Worm (Caenorhabditis elegans) whole organism, L4/young adult: Measurements from ENCODE around the gene byn-1.

ENCODE experiments used
- W03F9.2 ChIP-seq: fragments of 150-350 bp; optimal IDR thresholded peaks from 2 replicates; lab custom pipeline; 2014; ENCODE audit warnings: missing biosample characterization, missing genetic modification characterization
- dao-5 ChIP-seq: sonication (generic microtip); optimal IDR thresholded peaks from 2 replicates; lab custom pipeline; 2016; ENCODE audit warnings: missing genotype, missing genetic modification characterization, moderate library complexity, missing compliant biosample characterization
- him-1 ChIP-seq: sonication (generic microtip); optimal IDR thresholded peaks from 2 replicates; lab custom pipeline; 2016; ENCODE audit warnings: missing genotype, missing genetic modification reagents, missing genetic modification characterization, missing compliant biosample characterization

Gene byn-1

ce11 chrIII:6931896-6932295 is at the start of gene byn-1:
Gene byn-1, plus strand, starts transcription at chrIII:6932001.
- TF ChIP-seq W03F9.2 (tag; lab: Kevin White, UChicago) (no peak), dao-5 (tag; lab: Kevin White, UChicago) (no peak), him-1 (no peak)

DNA sequence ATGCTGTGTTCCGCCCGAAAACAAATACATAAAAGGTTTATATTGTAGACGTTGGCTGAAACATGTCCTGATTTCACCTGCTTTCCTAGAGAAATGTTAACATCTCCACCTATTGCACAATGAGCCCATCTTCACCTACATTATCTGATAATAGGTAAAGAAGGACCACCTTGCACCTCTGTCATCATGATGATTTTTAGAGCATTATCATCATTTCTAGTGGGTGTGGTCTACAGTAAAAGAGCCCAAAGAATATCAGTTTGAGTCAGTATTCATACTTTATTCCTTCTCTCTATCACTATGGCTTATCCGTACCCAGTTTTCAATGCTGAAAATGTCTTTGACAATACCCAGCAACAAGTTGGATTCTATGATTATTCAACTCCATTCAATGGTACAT is 47.6 kb upstream of the byn-1 start, which contains the start of gene med-2:
med-2 (plus strand) TSS at position 301 of the 400 bp plus-strand sequence.
- TF ChIP-seq dao-5 (tag; lab: Kevin White, UChicago) (no peak), him-1 (no peak), W03F9.2 (tag; lab: Kevin White, UChicago) (no peak)

DNA sequence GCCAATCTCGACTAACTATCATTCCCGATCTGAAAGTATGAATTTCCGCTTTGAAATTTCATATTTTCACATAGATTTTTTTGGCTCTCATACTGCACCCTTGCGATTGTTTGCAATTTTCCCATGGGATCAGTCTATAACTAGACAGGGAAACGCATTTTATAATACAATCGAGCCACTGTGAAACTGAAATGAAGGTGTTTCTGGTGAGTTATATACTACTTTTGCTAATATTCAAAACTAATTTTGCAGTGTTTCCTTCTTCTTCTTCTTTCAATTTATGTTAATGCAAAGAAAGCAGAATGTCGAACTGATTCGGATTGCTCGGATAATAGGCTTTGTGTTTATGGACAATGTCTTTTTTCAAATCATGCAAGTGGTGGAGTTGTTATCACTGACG is 45.9 kb upstream of the byn-1 start:
- TF ChIP-seq him-1, result no peak

ce11 chrIII:6887574-6887973 is 44.2 kb upstream of the byn-1 start:
- TF ChIP-seq him-1 (peak; percentile 51), W03F9.2 (tag; lab: Kevin White, UChicago) (peak; percentile 61), dao-5 (tag; lab: Kevin White, UChicago) (peak; percentile 53)

- TF ChIP-seq W03F9.2 (tag; lab: Kevin White, UChicago) (no peak), him-1 (no peak), dao-5 (tag; lab: Kevin White, UChicago) (peak; percentile 79)
Observed at ce11 chrIII:6888497-6888896, 43.3 kb upstream of the byn-1 start.

ce11 chrIII:6888999-6889824 is 42.6 kb upstream of the byn-1 start, which contains the start of the genes brd-1 and K04C2.2:
Gene brd-1, minus strand, starts transcription at chrIII:6889504.
Gene K04C2.2, plus strand, starts transcription at chrIII:6889774.
- TF ChIP-seq dao-5 (tag; lab: Kevin White, UChicago), result no peak
- TF ChIP-seq him-1, result no peak
- TF ChIP-seq W03F9.2 (tag; lab: Kevin White, UChicago), result no peak

- TF ChIP-seq dao-5 (tag; lab: Kevin White, UChicago) (no peak), W03F9.2 (tag; lab: Kevin White, UChicago) (no peak), him-1 (no peak)
Observed at ce11 chrIII:6891560-6891959, 40.2 kb upstream of the byn-1 start, which contains the start of gene K04C2.5. Gene K04C2.5, minus strand, starts transcription at chrIII:6891660.

ce11 chrIII:6895166-6895565 is 36.6 kb upstream of the byn-1 start:
- TF ChIP-seq dao-5 (tag; lab: Kevin White, UChicago) (no peak), him-1 (no peak), W03F9.2 (tag; lab: Kevin White, UChicago) (peak; percentile 2)

DNA sequence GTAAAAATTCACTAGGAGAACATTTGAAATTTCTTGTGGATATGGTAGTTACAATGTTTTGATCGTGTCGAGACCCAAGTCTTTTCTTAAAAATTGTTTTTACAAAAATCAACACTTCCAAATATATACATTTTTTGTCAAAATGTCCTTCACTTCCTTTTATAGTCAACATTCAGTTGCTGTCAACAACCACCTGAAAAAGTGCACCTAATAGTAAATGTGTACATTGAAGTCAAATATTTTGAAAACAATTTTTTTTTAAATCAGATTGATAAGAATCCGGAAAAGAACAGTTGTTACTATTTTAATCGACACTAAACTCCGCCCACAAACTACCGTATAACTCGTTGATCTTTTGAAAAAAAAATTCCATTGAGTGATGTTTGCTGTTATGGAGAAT is 36.1 kb upstream of the byn-1 start:
- TF ChIP-seq W03F9.2 (tag; lab: Kevin White, UChicago), result no peak
- TF ChIP-seq him-1, result no peak
- no peak for TF ChIP-seq dao-5 (tag; lab: Kevin White, UChicago)

DNA sequence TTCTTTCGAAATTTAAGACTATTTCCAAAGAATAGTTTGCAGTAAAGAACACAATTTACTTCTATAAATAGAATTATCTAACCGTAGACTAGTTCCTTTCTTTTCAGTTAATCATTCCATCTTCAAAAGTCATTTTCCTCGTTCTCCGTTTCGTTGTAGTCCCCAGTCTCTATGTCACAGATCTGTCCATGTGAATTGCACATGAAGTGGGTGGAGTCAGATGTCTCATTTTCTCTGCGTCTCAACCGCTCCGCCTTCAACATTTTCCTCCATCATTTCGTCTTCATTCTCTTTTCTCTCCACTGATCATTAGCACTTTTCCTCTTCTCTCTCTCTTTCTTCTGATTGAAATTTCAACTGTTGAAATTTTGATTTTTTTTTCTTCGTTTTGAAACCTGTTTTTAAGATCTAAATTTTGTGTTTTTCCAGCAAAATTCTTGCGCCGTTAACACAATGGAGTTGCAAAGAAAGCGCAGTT is 34.2 kb upstream of the byn-1 start, which contains the start of gene T07E3.4:
T07E3.4 (plus strand) TSS at position 428 of the 478 bp plus-strand sequence.
- TF ChIP-seq W03F9.2 (tag; lab: Kevin White, UChicago), result peak; percentile 58
- no peak for TF ChIP-seq him-1
- no peak for TF ChIP-seq dao-5 (tag; lab: Kevin White, UChicago)

DNA sequence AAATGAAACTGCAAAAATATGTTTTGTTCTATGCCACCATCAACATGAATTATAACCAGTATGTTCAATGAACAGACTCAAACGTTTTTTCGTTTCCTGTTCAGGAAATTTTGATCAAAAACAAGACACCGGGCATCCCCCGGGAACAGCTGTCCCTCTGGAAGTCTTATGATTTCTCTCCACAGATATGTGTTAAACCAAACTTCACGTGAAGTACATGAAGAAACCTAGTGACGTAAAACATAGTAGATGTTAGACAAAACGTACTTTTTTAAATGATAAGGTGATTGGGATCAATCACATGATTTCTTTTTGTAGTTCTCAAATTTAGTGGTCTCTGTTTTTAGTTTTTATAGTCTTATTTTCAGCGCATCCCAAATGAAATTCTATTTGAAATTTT is 33.3 kb upstream of the byn-1 start:
- TF ChIP-seq dao-5 (tag; lab: Kevin White, UChicago) (no peak), W03F9.2 (tag; lab: Kevin White, UChicago) (no peak), him-1 (no peak)

- TF ChIP-seq him-1 (no peak), dao-5 (tag; lab: Kevin White, UChicago) (no peak), W03F9.2 (tag; lab: Kevin White, UChicago) (no peak)
Observed at ce11 chrIII:6900609-6901008, 31.2 kb upstream of the byn-1 start.

DNA sequence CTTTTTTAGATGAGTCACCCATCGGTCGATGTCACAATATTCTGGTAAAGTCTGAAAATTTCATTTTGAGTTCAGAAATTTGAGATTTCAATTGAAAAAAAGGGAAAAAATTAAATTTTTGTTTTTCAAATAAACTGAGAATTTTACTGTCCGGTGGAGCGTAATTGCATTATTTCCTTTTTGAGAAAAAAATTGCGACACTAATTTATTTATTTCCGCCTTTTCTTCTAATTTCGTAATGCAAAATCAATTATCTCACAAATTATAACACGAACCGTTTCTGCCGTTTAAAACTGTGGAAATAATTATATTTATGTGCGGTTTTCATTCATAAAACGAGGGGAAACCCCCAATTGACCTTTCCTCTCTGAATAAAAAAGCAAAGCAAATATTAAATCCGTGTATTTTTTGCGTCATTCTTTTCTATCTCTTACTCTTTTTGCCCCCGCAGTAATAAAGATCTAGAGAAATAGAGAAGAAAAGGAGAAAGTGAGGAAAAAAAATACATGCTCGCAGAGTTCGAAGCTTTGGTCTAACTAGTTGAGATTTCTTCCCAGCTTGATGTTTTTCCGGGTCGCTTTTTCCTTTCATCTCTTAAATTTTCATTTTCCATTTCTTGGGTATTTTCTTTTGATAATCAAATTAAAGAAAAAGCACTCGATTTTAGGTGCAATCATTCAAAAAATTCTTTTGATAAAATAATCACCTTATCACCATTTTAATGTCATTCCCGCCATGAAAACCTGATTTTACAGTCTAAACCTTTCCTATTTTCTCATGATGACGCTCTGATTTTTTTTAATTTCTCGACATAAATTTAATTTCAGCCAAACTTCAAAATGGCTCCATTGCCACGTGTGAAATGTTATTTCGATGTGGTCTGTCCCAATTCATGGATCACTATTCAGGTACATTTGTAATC is 28.5 kb upstream of the byn-1 start, which contains the start of the genes brc-2 and T07E3.3:
brc-2 (minus strand) TSS at position 51 of the 922 bp plus-strand sequence.
T07E3.3 (plus strand) TSS at position 822 of the 922 bp plus-strand sequence.
- TF ChIP-seq him-1 (no peak), W03F9.2 (tag; lab: Kevin White, UChicago) (no peak), dao-5 (tag; lab: Kevin White, UChicago) (no peak)
